Fruit fly (Drosophila melanogaster) whole organism, embryonic: ENCODE measurements around the gene Prx4.

ENCODE experiments used
- CG10274 ChIP-seq: fragments of 200-800 bp; sonication (Bioruptor generic); optimal IDR thresholded peaks from 3 replicates; lab custom pipeline; 2017; ENCODE audit warnings: missing biosample characterization, mild to moderate bottlenecking, missing genetic modification characterization
- CG10321 ChIP-seq: fragments of 200-800 bp; sonication (Bioruptor generic); IDR thresholded peaks from 2 replicates; pipeline ENCODE4 v1.3.6; 2022; ENCODE audit warnings: missing biosample characterization, missing genetic modification characterization
- CG10366 ChIP-seq: fragments of 200-800 bp; sonication (Bioruptor generic); IDR thresholded peaks from 2 replicates; pipeline ENCODE4 v1.3.6; 2022; ENCODE audit warnings: missing biosample characterization, missing genetic modification characterization
- CG10431 ChIP-seq: fragments of 200-800 bp; sonication (Bioruptor generic); optimal IDR thresholded peaks from 3 replicates; lab custom pipeline; 2018; ENCODE audit warnings: missing biosample characterization, mild to moderate bottlenecking, missing genetic modification characterization
- CG11560 ChIP-seq: fragments of 200-800 bp; sonication (Bioruptor generic); IDR thresholded peaks from 3 replicates; pipeline ENCODE4 v1.3.6; 2022; ENCODE audit warnings: missing biosample characterization, missing genetic modification characterization
- CG12942 ChIP-seq: fragments of 200-800 bp; sonication (Bioruptor generic); optimal IDR thresholded peaks from 3 replicates; lab custom pipeline; 2016; ENCODE audit warnings: missing biosample characterization, missing genetic modification characterization
- CG18262 ChIP-seq: fragments of 200-800 bp; optimal IDR thresholded peaks from 3 replicates; lab custom pipeline; 2019; ENCODE audit warnings: missing biosample characterization, mild to moderate bottlenecking, missing genetic modification characterization, moderate library complexity
- CG1832 ChIP-seq: fragments of 200-800 bp; sonication (Bioruptor generic); optimal IDR thresholded peaks from 2 replicates; lab custom pipeline; 2017; ENCODE audit warnings: missing biosample characterization, mild to moderate bottlenecking, missing genetic modification characterization, inconsistent platforms
- CG2678 ChIP-seq: fragments of 200-800 bp; sonication (Bioruptor generic); optimal IDR thresholded peaks from 3 replicates; lab custom pipeline; 2019; ENCODE audit warnings: missing biosample characterization, mild to moderate bottlenecking, missing genetic modification characterization, moderate library complexity
- CG31388 ChIP-seq: fragments of 200-800 bp; sonication (Bioruptor generic); optimal IDR thresholded peaks from 2 replicates; lab custom pipeline; 2016; ENCODE audit warnings: missing biosample characterization, missing genetic modification characterization
- CG32767 ChIP-seq: fragments of 200-800 bp; sonication (Bioruptor generic); IDR thresholded peaks from 2 replicates; pipeline ENCODE4 v1.3.6; 2022; ENCODE audit warnings: missing biosample characterization, missing genetic modification characterization
- CG34422 ChIP-seq: fragments of 200-800 bp; sonication (Bioruptor generic); IDR thresholded peaks from 3 replicates; pipeline ENCODE4 v1.3.6; 2022; ENCODE audit warnings: missing biosample characterization, missing genetic modification characterization
- CG6272 ChIP-seq: fragments of 200-800 bp; sonication (Bioruptor generic); IDR thresholded peaks from 2 replicates; pipeline ENCODE4 v1.3.6; 2022; ENCODE audit warnings: missing biosample characterization, missing genetic modification characterization
- CG8290 ChIP-seq, 3 experiments: fragments of 200-800 bp; sonication (Bioruptor generic); optimal IDR thresholded peaks; 2 replicates each; lab custom pipeline; 2016 to 2019; ENCODE audit warnings: missing biosample characterization in 3 of 3, missing genetic modification characterization in 3 of 3, mild to moderate bottlenecking in 2 of 3, moderate library complexity in 1 of 3
- HLH3B ChIP-seq: fragments of 200-800 bp; sonication (Bioruptor generic); IDR thresholded peaks from 2 replicates; pipeline ENCODE4 v1.3.6; 2022; ENCODE audit warnings: missing biosample characterization, missing genetic modification characterization
- MBD-R2 ChIP-seq: fragments of 200-800 bp; sonication (Bioruptor generic); IDR thresholded peaks from 2 replicates; pipeline ENCODE4 v1.3.6; 2022; ENCODE audit warnings: missing biosample characterization, missing genetic modification characterization
- Med ChIP-seq: fragments of 200-800 bp; sonication (Bioruptor generic); peaks from one replicate; lab custom pipeline; 2016; ENCODE audit warnings: missing biosample characterization, missing genetic modification characterization, mild to moderate bottlenecking, inconsistent platforms, moderate library complexity
- Neu2 ChIP-seq: fragments of 200-800 bp; sonication (Bioruptor generic); optimal IDR thresholded peaks from 3 replicates; lab custom pipeline; 2016; ENCODE audit warnings: missing biosample characterization, missing genetic modification characterization, borderline replicate concordance
- Nf-YC ChIP-seq: fragments of 200-800 bp; optimal IDR thresholded peaks from 3 replicates; lab custom pipeline; 2019; ENCODE audit warnings: missing biosample characterization, mild to moderate bottlenecking, missing genetic modification characterization, moderate library complexity
- Rfx ChIP-seq: fragments of 200-800 bp; sonication (Bioruptor generic); IDR thresholded peaks from 2 replicates; pipeline ENCODE4 v1.3.6; 2022; ENCODE audit warnings: missing biosample characterization, missing genetic modification characterization
- Stat92E ChIP-seq, 3 experiments: fragments of >200 bp in 2 of 3; fragments of 200-800 bp in 1 of 3; sonication (Bioruptor generic) in 1 of 3; optimal IDR thresholded peaks; 2 replicates each; lab custom pipeline; 2017 to 2019; ENCODE audit warnings: missing biosample characterization in 3 of 3, missing genetic modification characterization in 3 of 3, mild to moderate bottlenecking in 1 of 3, moderate library complexity in 1 of 3
- Tbp ChIP-seq: fragments of >200 bp; optimal IDR thresholded peaks from 2 replicates; lab custom pipeline; 2018; ENCODE audit warnings: missing biosample characterization, missing genetic modification characterization
- Trl ChIP-seq, 3 experiments: fragments of >200 bp in 2 of 3; fragments of 200-800 bp in 1 of 3; sonication (Bioruptor generic) in 1 of 3; optimal IDR thresholded peaks; 2 replicates in 1 of 3; 3 replicates in 2 of 3; lab custom pipeline; 2016 to 2017; ENCODE audit warnings: missing biosample characterization in 1 of 3, missing genetic modification characterization in 1 of 3
- ato ChIP-seq: fragments of 200-800 bp; sonication (Bioruptor generic); IDR thresholded peaks from 2 replicates; pipeline ENCODE4 v1.3.6; 2022; ENCODE audit warnings: missing biosample characterization, missing genetic modification characterization; ENCODE audit not compliant: partially characterized antibody
- cas ChIP-seq: fragments of 200-800 bp; sonication (Bioruptor generic); IDR thresholded peaks from 2 replicates; pipeline ENCODE4 v1.3.6; 2022; ENCODE audit warnings: missing biosample characterization, missing genetic modification characterization
- cg ChIP-seq: fragments of 200-800 bp; sonication (Bioruptor generic); optimal IDR thresholded peaks from 3 replicates; lab custom pipeline; 2019; ENCODE audit warnings: missing biosample characterization, mild to moderate bottlenecking, missing genetic modification characterization, moderate library complexity
- chinmo ChIP-seq: fragments of 200-800 bp; sonication (Bioruptor generic); IDR thresholded peaks from 4 replicates; pipeline ENCODE4 v1.3.6; 2022; ENCODE audit warnings: missing biosample characterization, missing genetic modification characterization; ENCODE audit not compliant: partially characterized antibody
- chn ChIP-seq: fragments of 200-800 bp; sonication (Bioruptor generic); optimal IDR thresholded peaks from 2 replicates; lab custom pipeline; 2016; ENCODE audit warnings: missing biosample characterization, missing genetic modification characterization
- crol ChIP-seq: fragments of 200-800 bp; sonication (Bioruptor generic); IDR thresholded peaks from 2 replicates; pipeline ENCODE4 v1.3.6; 2022; ENCODE audit warnings: missing biosample characterization, missing genetic modification characterization
- crp ChIP-seq, 2 experiments: fragments of 200-800 bp; sonication (Bioruptor generic); optimal IDR thresholded peaks; 2 replicates in 1 of 2; 3 replicates in 1 of 2; lab custom pipeline; 2017; ENCODE audit warnings: missing biosample characterization in 2 of 2, missing genetic modification characterization in 2 of 2, mild to moderate bottlenecking in 1 of 2, moderate library complexity in 1 of 2
- ewg ChIP-seq: fragments of 200-800 bp; sonication (Bioruptor generic); optimal IDR thresholded peaks from 3 replicates; lab custom pipeline; 2017; ENCODE audit warnings: mild to moderate bottlenecking, missing biosample characterization, missing genetic modification reagents, missing genetic modification characterization
- fd96Cb ChIP-seq: fragments of 200-800 bp; sonication (Bioruptor generic); optimal IDR thresholded peaks from 2 replicates; lab custom pipeline; 2018; ENCODE audit warnings: missing biosample characterization, mild to moderate bottlenecking, missing genetic modification characterization, moderate library complexity
- ftz-f1 ChIP-seq: fragments of 200-800 bp; sonication (Bioruptor generic); optimal IDR thresholded peaks from 2 replicates; lab custom pipeline; 2016; ENCODE audit warnings: missing biosample characterization, missing genetic modification characterization
- gsb ChIP-seq: fragments of 200-800 bp; sonication (Bioruptor generic); IDR thresholded peaks from 2 replicates; pipeline ENCODE4 v1.3.6; 2022; ENCODE audit warnings: missing biosample characterization, missing genetic modification characterization
- hbn ChIP-seq: fragments of 200-800 bp; sonication (Bioruptor generic); IDR thresholded peaks from 2 replicates; pipeline ENCODE4 v1.3.6; 2022; ENCODE audit warnings: missing biosample characterization, missing genetic modification characterization; ENCODE audit not compliant: partially characterized antibody
- hth ChIP-seq: fragments of >200 bp; optimal IDR thresholded peaks from 2 replicates; lab custom pipeline; 2017; ENCODE audit warnings: inconsistent platforms
- mirr ChIP-seq: fragments of 200-800 bp; sonication (Bioruptor generic); optimal IDR thresholded peaks from 3 replicates; lab custom pipeline; 2018; ENCODE audit warnings: missing biosample characterization, mild to moderate bottlenecking, missing genetic modification characterization
- nmo ChIP-seq: fragments of 200-800 bp; sonication (Bioruptor generic); optimal IDR thresholded peaks from 2 replicates; lab custom pipeline; 2018; ENCODE audit warnings: missing biosample characterization, mild to moderate bottlenecking, missing genetic modification characterization, moderate library complexity
- pan ChIP-seq, 4 experiments: fragments of >200 bp in 3 of 4; fragments of 200-800 bp in 1 of 4; sonication (Bioruptor generic) in 1 of 4; optimal IDR thresholded peaks in 3 of 4; IDR thresholded peaks in 1 of 4; 2 replicates each; pipeline versions ENCODE4 v1.3.6 to Lab custom; 2017 to 2022; ENCODE audit warnings: missing biosample characterization in 2 of 4, missing genetic modification characterization in 2 of 4, mixed read lengths in 1 of 4
- pros ChIP-seq: fragments of 200-800 bp; sonication (Bioruptor generic); optimal IDR thresholded peaks from 3 replicates; lab custom pipeline; 2019; ENCODE audit warnings: missing biosample characterization, mild to moderate bottlenecking, missing genetic modification characterization, moderate library complexity
- row ChIP-seq: fragments of 200-800 bp; sonication (Bioruptor generic); IDR thresholded peaks from 3 replicates; pipeline ENCODE4 v1.3.6; 2022; ENCODE audit warnings: missing biosample characterization, missing genetic modification characterization
- sens-2 ChIP-seq: fragments of 200-800 bp; sonication (Bioruptor generic); IDR thresholded peaks from 2 replicates; pipeline ENCODE4 v1.3.6; 2022; ENCODE audit warnings: missing biosample characterization, missing genetic modification characterization
- sisA ChIP-seq: fragments of 200-800 bp; sonication (Bioruptor generic); IDR thresholded peaks from 2 replicates; pipeline ENCODE4 v1.3.6; 2022; ENCODE audit warnings: missing biosample characterization, missing genetic modification characterization

Gene Prx4

dm6 chr3L:3060054-3060979 lies 18.2 kb downstream of the Prx4 start (continued):
- TF ChIP-seq CG18262 (tag; lab: Kevin White, UChicago) (peak; percentile 97), CG12942 (peak; percentile 98), nmo (GFP tag; lab: Kevin White, UChicago) (peak; percentile 97), Rfx (peak; percentile 100), row (GFP tag; lab: Robert Waterston, UW) (peak; percentile 99), Stat92E (GFP tag; optimal IDR thresholded peaks at IDR 0.05; lab: Kevin White, UChicago) (no peak), CG2678 (peak; percentile 98), HLH3B (GFP tag; lab: Robert Waterston, UW) (peak; percentile 99), hth (lab: Kevin White, UChicago) (no peak), CG6272 (GFP tag; lab: Robert Waterston, UW) (peak; percentile 99), CG10431 (GFP tag; lab: Kevin White, UChicago) (peak; percentile 82), cas (GFP tag; lab: Robert Waterston, UW) (peak; percentile 97), MBD-R2 (GFP tag; lab: Robert Waterston, UW) (peak; percentile 99), sens-2 (GFP tag; lab: Robert Waterston, UW) (peak; percentile 98), gsb (GFP tag; lab: Robert Waterston, UW) (peak; percentile 98), Neu2 (GFP tag; lab: Kevin White, UChicago) (peak; percentile 95)

- TF ChIP-seq CG10321 (GFP tag; lab: Robert Waterston, UW), result peak; percentile 54; the same call in 1 of the 2 replicates
- TF ChIP-seq, all 482 proteins: peak for 1; not testable (repeated sequence) for 481
These were observed 18.9 kb downstream of the Prx4 start for dm6 chr3L:3061069-3061468.

- no peak for TF ChIP-seq Tbp
- peak; percentile 35 for TF ChIP-seq Med (GFP tag; lab: Kevin White, UChicago)
- no peak for TF ChIP-seq CG31388 (GFP tag; lab: Kevin White, UChicago)
- TF ChIP-seq CG8290 (GFP tag; optimal IDR thresholded peaks at IDR 0.05; lab: Kevin White, UChicago), result no peak
- peak in 1 of 2 experiments; percentile 17 for TF ChIP-seq CG8290 (tag; optimal IDR thresholded peaks at IDR 0.05; lab: Kevin White, UChicago)
- no peak for TF ChIP-seq pan (optimal IDR thresholded peaks at IDR 0.05; lab: Kevin White, UChicago)
- TF ChIP-seq pan (GFP tag; optimal IDR thresholded peaks at IDR 0.05 in 1 of 2, IDR thresholded peaks at IDR 0.05 in 1 of 2), result peak in 1 of 2 experiments; percentile 9
- TF ChIP-seq CG34422, result peak; percentile 50; the same call in 1 of the 3 replicates
- peak; percentile 30 for TF ChIP-seq chn
- TF ChIP-seq ato (GFP tag; lab: Robert Waterston, UW), result no peak
- TF ChIP-seq CG10274 (GFP tag; lab: Kevin White, UChicago), result no peak
- peak; percentile 95; the same call in 3 of the 4 replicates for TF ChIP-seq chinmo (GFP tag; lab: Robert Waterston, UW)
- no peak for TF ChIP-seq CG11560 (tag; lab: Robert Waterston, UW)
- TF ChIP-seq Nf-YC, result peak; percentile 54
- TF ChIP-seq CG1832 (GFP tag; lab: Kevin White, UChicago), result peak; percentile 89
- TF ChIP-seq cg, result peak; percentile 49
- TF ChIP-seq CG10366 (GFP tag; lab: Robert Waterston, UW), result no peak
- no peak for TF ChIP-seq fd96Cb
- TF ChIP-seq crol (GFP tag; lab: Robert Waterston, UW), result peak; percentile 92
- peak; percentile 83 for TF ChIP-seq ftz-f1 (GFP tag; lab: Kevin White, UChicago)
- TF ChIP-seq sisA (GFP tag; lab: Robert Waterston, UW), result no peak
- TF ChIP-seq pros (GFP tag; lab: Kevin White, UChicago), result peak; percentile 88
- TF ChIP-seq crp (GFP tag; optimal IDR thresholded peaks at IDR 0.05; lab: Kevin White, UChicago), result peak in 1 of 2 experiments; percentile 76
- peak; percentile 54 to 61 for TF ChIP-seq Trl (optimal IDR thresholded peaks at IDR 0.05; lab: Kevin White, UChicago)
- TF ChIP-seq Trl (GFP tag; optimal IDR thresholded peaks at IDR 0.05; lab: Kevin White, UChicago), result no peak
- TF ChIP-seq hbn (GFP tag; lab: Robert Waterston, UW), result 0 out of 2 replicates have a peak, but pooled peaks have one; percentile 12
- peak; percentile 95 for TF ChIP-seq CG10321 (GFP tag; lab: Robert Waterston, UW)
- TF ChIP-seq CG32767, result peak; percentile 27; the same call in 1 of the 2 replicates
- TF ChIP-seq ewg (GFP tag; lab: Kevin White, UChicago), result peak; percentile 57
- no peak for TF ChIP-seq mirr
These were observed 27.6 kb downstream of the Prx4 start for dm6 chr3L:3069774-3070173.
